Fruit fly (Drosophila melanogaster): Measurements from ENCODE around the gene zuc.

dm6 chr2L:12033890-12034289 is 44.2 kb upstream of the zuc start, which contains the start of gene CG18788:
- TF ChIP-seq ovo (GFP tag; optimal IDR thresholded peaks at IDR 0.05) (no peak), kay (GFP tag; ENCODE audit: borderline replicate concordance) (no peak), CG7101 (tag; optimal IDR thresholded peaks at IDR 0.05) (no peak), Mnt (GFP tag; optimal IDR thresholded peaks at IDR 0.05) (no peak), Clk (GFP tag; optimal IDR thresholded peaks at IDR 0.05) (no peak), cic (GFP tag; optimal IDR thresholded peaks at IDR 0.05) (no peak), CG7045 (GFP tag; optimal IDR thresholded peaks at IDR 0.05) (no peak)
